Fruit fly (Drosophila melanogaster) whole organism, embryonic: ENCODE data around the gene Actbeta.

ENCODE experiments used
- Adf1 ChIP-seq: fragments of 200-800 bp; sonication (Bioruptor generic); IDR thresholded peaks from 2 replicates; pipeline ENCODE4 v1.3.6; 2022; ENCODE audit warnings: missing biosample characterization, missing genetic modification characterization
- Atf-2 ChIP-seq: fragments of 200-800 bp; sonication (Bioruptor generic); optimal IDR thresholded peaks from 2 replicates; lab custom pipeline; 2016; ENCODE audit warnings: missing biosample characterization, missing genetic modification characterization
- CG11723 ChIP-seq: fragments of 200-800 bp; sonication (Bioruptor generic); optimal IDR thresholded peaks from 2 replicates; lab custom pipeline; 2017; ENCODE audit warnings: missing biosample characterization, mild to moderate bottlenecking, missing genetic modification characterization
- CG12236 ChIP-seq: fragments of 200-800 bp; sonication (Bioruptor generic); optimal IDR thresholded peaks from 2 replicates; lab custom pipeline; 2016; ENCODE audit warnings: missing biosample characterization, missing genetic modification characterization
- CG12299 ChIP-seq: fragments of 200-800 bp; sonication (Bioruptor generic); optimal IDR thresholded peaks from 2 replicates; lab custom pipeline; 2018; ENCODE audit warnings: missing biosample characterization, mild to moderate bottlenecking, missing genetic modification characterization
- CG12391 ChIP-seq: fragments of 200-800 bp; sonication (Bioruptor generic); optimal IDR thresholded peaks from 3 replicates; lab custom pipeline; 2018; ENCODE audit warnings: missing biosample characterization, mild to moderate bottlenecking, missing genetic modification characterization, moderate library complexity
- CG13287 ChIP-seq: fragments of 200-800 bp; sonication (Bioruptor generic); IDR thresholded peaks from 2 replicates; pipeline ENCODE4 v1.3.6; 2022; ENCODE audit warnings: missing biosample characterization, missing genetic modification characterization; ENCODE audit not compliant: partially characterized antibody
- CG14050 ChIP-seq: fragments of 200-800 bp; sonication (Bioruptor generic); IDR thresholded peaks from 3 replicates; pipeline ENCODE4 v1.3.6; 2022; ENCODE audit warnings: missing biosample characterization, missing genetic modification characterization
- CG14860 ChIP-seq: fragments of 200-800 bp; sonication (Bioruptor generic); IDR thresholded peaks from 3 replicates; pipeline ENCODE4 v1.3.6; 2022; ENCODE audit warnings: missing biosample characterization, missing genetic modification characterization; ENCODE audit not compliant: partially characterized antibody
- CG15073 ChIP-seq: fragments of 200-800 bp; sonication (Bioruptor generic); optimal IDR thresholded peaks from 2 replicates; lab custom pipeline; 2016; ENCODE audit warnings: missing biosample characterization, missing genetic modification characterization
- CG15269 ChIP-seq: fragments of 200-800 bp; sonication (Bioruptor generic); optimal IDR thresholded peaks from 2 replicates; lab custom pipeline; 2018; ENCODE audit warnings: missing biosample characterization, mild to moderate bottlenecking, missing genetic modification characterization, moderate library complexity
- CG15479 ChIP-seq: fragments of 200-800 bp; sonication (Bioruptor generic); optimal IDR thresholded peaks from 3 replicates; lab custom pipeline; 2019; ENCODE audit warnings: missing biosample characterization, mild to moderate bottlenecking, missing genetic modification characterization, moderate library complexity
- CG15601 ChIP-seq: fragments of 200-800 bp; sonication (Bioruptor generic); optimal IDR thresholded peaks from 3 replicates; lab custom pipeline; 2019; ENCODE audit warnings: missing biosample characterization, mild to moderate bottlenecking, missing genetic modification characterization, moderate library complexity
- CG2202 ChIP-seq: fragments of 200-800 bp; sonication (Bioruptor generic); optimal IDR thresholded peaks from 2 replicates; lab custom pipeline; 2018; ENCODE audit warnings: missing biosample characterization, mild to moderate bottlenecking, missing genetic modification characterization
- CG2889 ChIP-seq: fragments of 200-800 bp; sonication (Bioruptor generic); IDR thresholded peaks from 3 replicates; pipeline ENCODE4 v1.3.6; 2022; ENCODE audit warnings: missing biosample characterization, missing genetic modification characterization
- CG34376 ChIP-seq: fragments of 200-800 bp; sonication (Bioruptor generic); optimal IDR thresholded peaks from 2 replicates; lab custom pipeline; 2018; ENCODE audit warnings: missing biosample characterization, mild to moderate bottlenecking, missing genetic modification characterization
- CG3838 ChIP-seq: fragments of 200-800 bp; sonication (Bioruptor generic); optimal IDR thresholded peaks from 3 replicates; lab custom pipeline; 2016; ENCODE audit warnings: missing biosample characterization, missing genetic modification characterization
- CG3995 ChIP-seq: fragments of 200-800 bp; sonication (Bioruptor generic); optimal IDR thresholded peaks from 3 replicates; lab custom pipeline; 2016; ENCODE audit warnings: missing biosample characterization, missing genetic modification characterization
- CG4617 ChIP-seq: fragments of 200-800 bp; sonication (Bioruptor generic); optimal IDR thresholded peaks from 3 replicates; lab custom pipeline; 2016; ENCODE audit warnings: missing biosample characterization, missing genetic modification characterization, borderline replicate concordance
- CG4730 ChIP-seq: fragments of 200-800 bp; sonication (Bioruptor generic); IDR thresholded peaks from 2 replicates; pipeline ENCODE4 v1.3.6; 2022; ENCODE audit warnings: missing biosample characterization, missing genetic modification characterization
- CG6854 ChIP-seq: fragments of 200-800 bp; sonication (Bioruptor generic); optimal IDR thresholded peaks from 3 replicates; lab custom pipeline; 2017; ENCODE audit warnings: missing biosample characterization, mild to moderate bottlenecking, missing genetic modification characterization
- CG7556 ChIP-seq: fragments of 200-800 bp; sonication (Bioruptor generic); optimal IDR thresholded peaks from 2 replicates; lab custom pipeline; 2017; ENCODE audit warnings: missing biosample characterization, mild to moderate bottlenecking, missing genetic modification characterization
- CG7745 ChIP-seq: fragments of 200-800 bp; sonication (Bioruptor generic); optimal IDR thresholded peaks from 2 replicates; lab custom pipeline; 2018; ENCODE audit warnings: missing biosample characterization, mild to moderate bottlenecking, missing genetic modification characterization, moderate library complexity
- CG7839 ChIP-seq: fragments of 200-800 bp; sonication (Bioruptor generic); optimal IDR thresholded peaks from 3 replicates; lab custom pipeline; 2018; ENCODE audit warnings: missing biosample characterization, mild to moderate bottlenecking, missing genetic modification characterization, moderate library complexity
- CG8924 ChIP-seq: fragments of 200-800 bp; optimal IDR thresholded peaks from 3 replicates; lab custom pipeline; 2019; ENCODE audit warnings: missing biosample characterization, mild to moderate bottlenecking, missing genetic modification characterization, moderate library complexity
- Dek ChIP-seq: fragments of 200-800 bp; sonication (Bioruptor generic); optimal IDR thresholded peaks from 3 replicates; lab custom pipeline; 2019; ENCODE audit warnings: missing biosample characterization, mild to moderate bottlenecking, missing genetic modification characterization, moderate library complexity
- Dip3 ChIP-seq: fragments of 200-800 bp; sonication (Bioruptor generic); optimal IDR thresholded peaks from 3 replicates; lab custom pipeline; 2016; ENCODE audit warnings: missing biosample characterization, missing genetic modification characterization
- Doc2 ChIP-seq: fragments of 200-800 bp; sonication (Bioruptor generic); IDR thresholded peaks from 2 replicates; pipeline ENCODE4 v1.3.6; 2022; ENCODE audit warnings: missing biosample characterization, missing genetic modification characterization
- Ets65A ChIP-seq: fragments of 200-800 bp; sonication (Bioruptor generic); peaks from one replicate; lab custom pipeline; 2016; ENCODE audit warnings: missing biosample characterization, missing genetic modification characterization
- Fer2 ChIP-seq: fragments of 200-800 bp; sonication (Bioruptor generic); optimal IDR thresholded peaks from 2 replicates; lab custom pipeline; 2018; ENCODE audit warnings: missing biosample characterization, mild to moderate bottlenecking, missing genetic modification characterization, moderate library complexity
- H2.0 ChIP-seq: fragments of 200-800 bp; sonication (Bioruptor generic); IDR thresholded peaks from 2 replicates; pipeline ENCODE4 v1.3.6; 2022; ENCODE audit warnings: missing biosample characterization, missing genetic modification characterization
- Med ChIP-seq: fragments of 200-800 bp; sonication (Bioruptor generic); peaks from one replicate; lab custom pipeline; 2016; ENCODE audit warnings: missing biosample characterization, missing genetic modification characterization, mild to moderate bottlenecking, inconsistent platforms, moderate library complexity
- NC2β ChIP-seq: fragments of 200-800 bp; sonication (Bioruptor generic); optimal IDR thresholded peaks from 2 replicates; lab custom pipeline; 2016; ENCODE audit warnings: missing biosample characterization, missing genetic modification characterization
- Rx ChIP-seq: fragments of 200-800 bp; sonication (Bioruptor generic); IDR thresholded peaks from 2 replicates; pipeline ENCODE4 v1.3.6; 2022; ENCODE audit warnings: missing biosample characterization, missing genetic modification characterization
- Six4 ChIP-seq: fragments of 200-800 bp; sonication (Bioruptor generic); optimal IDR thresholded peaks from 2 replicates; lab custom pipeline; 2016; ENCODE audit warnings: missing biosample characterization, missing genetic modification characterization
- Sry-β ChIP-seq: fragments of 200-800 bp; sonication (Bioruptor generic); optimal IDR thresholded peaks from 2 replicates; lab custom pipeline; 2018; ENCODE audit warnings: missing biosample characterization, mild to moderate bottlenecking, missing genetic modification characterization, moderate library complexity
- abd-A ChIP-seq: fragments of 200-800 bp; sonication (Bioruptor generic); optimal IDR thresholded peaks from 3 replicates; lab custom pipeline; 2019; ENCODE audit warnings: missing biosample characterization, mild to moderate bottlenecking, missing genetic modification characterization, moderate library complexity
- al ChIP-seq: fragments of 200-800 bp; sonication (Bioruptor generic); IDR thresholded peaks from 2 replicates; pipeline ENCODE4 v1.3.6; 2022; ENCODE audit warnings: missing biosample characterization, missing genetic modification characterization
- ap ChIP-seq: fragments of 200-800 bp; sonication (Bioruptor generic); IDR thresholded peaks from 2 replicates; pipeline ENCODE4 v1.3.6; 2022; ENCODE audit warnings: missing biosample characterization, missing genetic modification characterization
- br ChIP-seq: fragments of >200 bp; optimal IDR thresholded peaks from 2 replicates; lab custom pipeline; 2017
- chm ChIP-seq: fragments of 200-800 bp; sonication (Bioruptor generic); IDR thresholded peaks from 2 replicates; pipeline ENCODE4 v1.3.6; 2022; ENCODE audit warnings: missing biosample characterization, missing genetic modification characterization
- chn ChIP-seq: fragments of 200-800 bp; sonication (Bioruptor generic); optimal IDR thresholded peaks from 2 replicates; lab custom pipeline; 2016; ENCODE audit warnings: missing biosample characterization, missing genetic modification characterization
- gro ChIP-seq: fragments of 200-800 bp; sonication (Bioruptor generic); optimal IDR thresholded peaks from 2 replicates; lab custom pipeline; 2016; ENCODE audit warnings: missing biosample characterization, missing genetic modification characterization
- jumu ChIP-seq: fragments of 200-800 bp; sonication (Bioruptor generic); optimal IDR thresholded peaks from 3 replicates; lab custom pipeline; 2016; ENCODE audit warnings: missing biosample characterization, missing genetic modification characterization
- lab ChIP-seq: fragments of 200-800 bp; sonication (Bioruptor generic); optimal IDR thresholded peaks from 3 replicates; lab custom pipeline; 2017; ENCODE audit warnings: missing biosample characterization, missing genetic modification characterization, mild to moderate bottlenecking, moderate library complexity, missing genetic modification reagents
- schlank ChIP-seq: fragments of 200-800 bp; sonication (Bioruptor generic); optimal IDR thresholded peaks from 2 replicates; lab custom pipeline; 2018; ENCODE audit warnings: missing biosample characterization, mild to moderate bottlenecking, missing genetic modification characterization
- sens ChIP-seq: fragments of 200-800 bp; sonication (Bioruptor generic); peaks from one replicate; lab custom pipeline; 2016; ENCODE audit warnings: missing biosample characterization, missing genetic modification characterization
- shn ChIP-seq: fragments of 200-800 bp; sonication (Bioruptor generic); optimal IDR thresholded peaks from 3 replicates; lab custom pipeline; 2016; ENCODE audit warnings: missing biosample characterization, missing genetic modification characterization
- sr ChIP-seq: fragments of 200-800 bp; sonication (Bioruptor generic); IDR thresholded peaks from 3 replicates; pipeline ENCODE4 v1.3.6; 2022; ENCODE audit warnings: missing biosample characterization, missing genetic modification characterization
- zfh1 ChIP-seq: fragments of 200-800 bp; sonication (Bioruptor generic); IDR thresholded peaks from 3 replicates; pipeline ENCODE4 v1.3.6; 2022; ENCODE audit warnings: missing biosample characterization, missing genetic modification characterization

Actbeta gene

DNA sequence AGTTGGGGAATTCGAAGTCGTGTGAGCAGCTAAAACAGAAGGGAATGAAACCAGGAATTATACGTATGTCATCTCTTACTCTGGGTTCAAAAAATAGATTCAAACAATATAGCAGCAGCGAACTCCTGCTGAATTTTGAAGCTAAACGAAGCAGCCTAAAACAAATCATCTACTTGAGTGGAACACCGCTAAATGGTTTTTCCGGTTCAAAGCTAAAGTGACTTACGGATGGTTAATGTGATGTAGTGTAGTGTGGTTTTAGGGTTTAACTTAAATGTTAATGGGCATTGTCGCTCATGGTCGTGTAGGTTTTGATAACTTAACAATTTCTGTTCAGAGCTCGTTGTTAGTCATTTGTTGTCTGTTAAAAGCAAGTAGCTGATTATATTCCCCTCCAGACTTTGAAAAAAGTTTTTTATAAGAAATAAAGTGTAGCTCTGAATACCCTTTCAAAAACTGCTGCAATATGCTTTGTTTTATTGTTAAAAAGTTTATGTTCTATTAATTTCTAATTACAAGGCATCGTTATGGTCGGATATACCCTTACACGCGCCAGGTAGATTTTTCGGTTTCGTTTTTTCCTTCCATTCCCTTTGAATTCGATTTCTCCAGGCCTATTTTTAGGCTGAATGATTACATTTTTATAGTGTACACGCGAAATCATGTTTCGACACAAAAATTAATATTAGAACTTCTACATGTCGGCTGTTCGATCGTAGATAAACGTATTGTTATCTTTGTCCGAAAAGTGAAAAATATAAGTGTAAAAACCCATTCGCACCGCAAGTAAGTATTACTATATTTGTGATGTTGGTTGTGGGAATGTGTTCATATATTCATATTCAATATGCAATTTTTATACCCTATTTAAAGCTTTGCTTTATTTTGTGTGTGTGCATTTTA, 28.5 kb upstream of the Actbeta start (continued):
- TF ChIP-seq Doc2 (GFP tag; lab: Robert Waterston, UW) (no peak), abd-A (no peak), ap (GFP tag; lab: Robert Waterston, UW) (no peak; the same call in 1 of the 2 replicates), CG34376 (GFP tag; lab: Kevin White, UChicago) (peak; percentile 80), schlank (tag; lab: Kevin White, UChicago) (peak; percentile 79), Adf1 (peak; percentile 66; the same call in 1 of the 2 replicates), jumu (GFP tag; lab: Kevin White, UChicago) (peak; percentile 92), CG12391 (tag; lab: Kevin White, UChicago) (peak; percentile 96), CG14050 (peak; percentile 89), CG8924 (tag; lab: Kevin White, UChicago) (peak; percentile 95), CG7745 (tag; lab: Kevin White, UChicago) (peak; percentile 35), CG7839 (tag; lab: Kevin White, UChicago) (peak; percentile 91), al (GFP tag; lab: Robert Waterston, UW) (no peak; the same call in 1 of the 2 replicates), CG4617 (GFP tag; lab: Kevin White, UChicago) (peak; percentile 79), Ets65A (GFP tag; lab: Kevin White, UChicago) (peak; percentile 99), CG12299 (tag; lab: Kevin White, UChicago) (peak; percentile 87), CG2889 (GFP tag; lab: Robert Waterston, UW) (no peak), sr (GFP tag; lab: Robert Waterston, UW) (no peak), Dip3 (GFP tag; lab: Kevin White, UChicago) (peak; percentile 89), zfh1 (GFP tag; lab: Robert Waterston, UW) (no peak; the same call in 2 of the 3 replicates), CG11723 (GFP tag; lab: Kevin White, UChicago) (peak; percentile 87), CG3995 (peak; percentile 42), CG15073 (GFP tag; lab: Kevin White, UChicago) (peak; percentile 65), Med (GFP tag; lab: Kevin White, UChicago) (peak; percentile 99), CG4730 (no peak), CG15479 (GFP tag; lab: Kevin White, UChicago) (no peak), Six4 (peak; percentile 90), gro (GFP tag; lab: Kevin White, UChicago) (peak; percentile 83), CG7556 (peak; percentile 91), Rx (GFP tag; lab: Robert Waterston, UW) (no peak), CG2202 (tag; lab: Kevin White, UChicago) (peak; percentile 87), Dek (no peak), br (lab: Kevin White, UChicago) (no peak), CG13287 (no peak; the same call in 1 of the 2 replicates), chn (GFP tag; lab: Kevin White, UChicago) (peak; percentile 98), CG6854 (GFP tag; lab: Kevin White, UChicago) (peak; percentile 83), sens (GFP tag; lab: Kevin White, UChicago) (peak; percentile 99), CG12236 (GFP tag; lab: Kevin White, UChicago) (peak; percentile 85), CG15601 (peak; percentile 89), NC2β (peak; percentile 93), CG15269 (no peak), chm (GFP tag; lab: Robert Waterston, UW) (no peak), Atf-2 (GFP tag; lab: Kevin White, UChicago) (peak; percentile 94), lab (GFP tag; lab: Kevin White, UChicago) (no peak), Fer2 (peak; percentile 60), CG3838 (GFP tag; lab: Kevin White, UChicago) (peak; percentile 80), shn (GFP tag; lab: Kevin White, UChicago) (peak; percentile 97), CG14860 (no peak), H2.0 (GFP tag; lab: Robert Waterston, UW) (no peak), Sry-β (GFP tag; lab: Kevin White, UChicago) (no peak)
